Fruit fly (Drosophila melanogaster) S2 (cell line): ENCODE data around the gene spri.

Experiments
- CG8478 ChIP-seq: fragments of >200 bp; optimal IDR thresholded peaks from 2 replicates; lab custom pipeline; 2018
- CTCF ChIP-seq, 2 experiments: fragments of >200 bp; optimal IDR thresholded peaks; 2 replicates each; lab custom pipeline; 2018

dm6 chrX:10561433-10561832, 23.8 kb downstream of the spri start:
- TF ChIP-seq CG8478 (lab: Kevin White, UChicago) (no peak), CTCF (optimal IDR thresholded peaks at IDR 0.05; lab: Kevin White, UChicago) (no peak)
